Worm (Caenorhabditis elegans): ENCODE measurements around the gene str-170.

The str-170 gene

ce11 chrIV:4877102-4877501 lies at the start of gene str-170:
Gene str-170, plus strand, starts transcription at chrIV:4877402.
- TF ChIP-seq ceh-18 (tag; optimal IDR thresholded peaks at IDR 0.05) (no peak), hlh-8 (tag; optimal IDR thresholded peaks at IDR 0.05) (no peak), dve-1 (tag; optimal IDR thresholded peaks at IDR 0.05) (no peak), ceh-6 (GFP tag; optimal IDR thresholded peaks at IDR 0.05) (no peak), che-1 (tag; optimal IDR thresholded peaks at IDR 0.05) (no peak), ceh-9 (tag; optimal IDR thresholded peaks at IDR 0.05) (no peak), unc-3 (GFP tag; conservative IDR thresholded peaks at IDR 0.05) (no peak), unc-3 (tag; optimal IDR thresholded peaks at IDR 0.05) (no peak), pros-1 (tag; optimal IDR thresholded peaks at IDR 0.05) (no peak), ceh-48 (tag; optimal IDR thresholded peaks at IDR 0.05) (no peak), pax-1 (tag; optimal IDR thresholded peaks at IDR 0.05) (no peak), zip-5 (tag; optimal IDR thresholded peaks at IDR 0.05) (no peak), unc-86 (tag; optimal IDR thresholded peaks at IDR 0.05) (no peak), sox-2 (GFP tag; IDR thresholded peaks at IDR 0.05) (no peak)

- TF ChIP-seq C38D4.7 (GFP tag; optimal IDR thresholded peaks at IDR 0.05), result no peak
Observed at ce11 chrIV:4829641-4830040, 47.6 kb upstream of the str-170 start.

ce11 chrIV:4842030-4842429 lies 35.2 kb upstream of the str-170 start:
- TF ChIP-seq ceh-18 (tag; optimal IDR thresholded peaks at IDR 0.05), result no peak
- TF ChIP-seq pros-1 (tag; optimal IDR thresholded peaks at IDR 0.05), result no peak
- TF ChIP-seq odd-2 (tag; optimal IDR thresholded peaks at IDR 0.05), result no peak
- TF ChIP-seq mec-3 (tag; optimal IDR thresholded peaks at IDR 0.05; ENCODE audit: borderline replicate concordance), result no peak
- no peak for TF ChIP-seq ceh-30 (tag; optimal IDR thresholded peaks at IDR 0.05)
- TF ChIP-seq C38D4.7 (GFP tag; optimal IDR thresholded peaks at IDR 0.05), result no peak
- TF ChIP-seq fkh-6 (tag; optimal IDR thresholded peaks at IDR 0.05), result no peak
- TF ChIP-seq pax-1 (tag; optimal IDR thresholded peaks at IDR 0.05), result no peak

- TF ChIP-seq unc-3 (GFP tag; conservative IDR thresholded peaks at IDR 0.05), result no peak
- TF ChIP-seq unc-3 (tag; optimal IDR thresholded peaks at IDR 0.05), result no peak
- TF ChIP-seq tbx-2 (tag; optimal IDR thresholded peaks at IDR 0.05), result no peak
- TF ChIP-seq zip-5 (tag; optimal IDR thresholded peaks at IDR 0.05), result no peak
- no peak for TF ChIP-seq pat-9 (tag; optimal IDR thresholded peaks at IDR 0.05)
- TF ChIP-seq sdc-2 (tag; optimal IDR thresholded peaks at IDR 0.05), result no peak
- no peak for TF ChIP-seq ceh-34 (tag; optimal IDR thresholded peaks at IDR 0.05)
- no peak for TF ChIP-seq nfya-1 (tag; optimal IDR thresholded peaks at IDR 0.05)
- TF ChIP-seq pag-3 (tag; optimal IDR thresholded peaks at IDR 0.05; ENCODE audit: borderline replicate concordance), result no peak
- no peak for TF ChIP-seq C08G9.2 (tag; optimal IDR thresholded peaks at IDR 0.05)
- TF ChIP-seq dmd-4 (tag; optimal IDR thresholded peaks at IDR 0.05; ENCODE audit: borderline replicate concordance), result no peak
- no peak for TF ChIP-seq unc-86 (tag; optimal IDR thresholded peaks at IDR 0.05)
- no peak for TF ChIP-seq ceh-19 (GFP tag; optimal IDR thresholded peaks at IDR 0.05)
- TF ChIP-seq dve-1 (tag; optimal IDR thresholded peaks at IDR 0.05), result no peak
- no peak for TF ChIP-seq tbx-7 (tag; optimal IDR thresholded peaks at IDR 0.05)
- no peak for TF ChIP-seq madf-2 (tag; optimal IDR thresholded peaks at IDR 0.05)
- TF ChIP-seq fkh-10 (GFP tag; optimal IDR thresholded peaks at IDR 0.05), result no peak
Observed at ce11 chrIV:4846793-4847192, 30.4 kb upstream of the str-170 start, which contains the start of gene tat-2. Gene tat-2, minus strand, starts transcription at chrIV:4846893.

ce11 chrIV:4856195-4856594 lies 21.0 kb upstream of the str-170 start, which contains the start of gene Y17G9A.2:
Gene Y17G9A.2, minus strand, starts transcription at chrIV:4856295.
- no peak for TF ChIP-seq ceh-45 (GFP tag; IDR thresholded peaks at IDR 0.05)
- TF ChIP-seq ceh-48 (tag; optimal IDR thresholded peaks at IDR 0.05), result no peak
- TF ChIP-seq lim-6 (tag; optimal IDR thresholded peaks at IDR 0.05), result no peak
- TF ChIP-seq mec-3 (tag; optimal IDR thresholded peaks at IDR 0.05; ENCODE audit: borderline replicate concordance), result no peak
- TF ChIP-seq unc-3 (GFP tag; conservative IDR thresholded peaks at IDR 0.05), result no peak
- TF ChIP-seq unc-3 (tag; optimal IDR thresholded peaks at IDR 0.05), result no peak
- no peak for TF ChIP-seq ceh-6 (GFP tag; optimal IDR thresholded peaks at IDR 0.05)
